Worm (Caenorhabditis elegans) whole organism, early embryonic: ENCODE results near the gene C41H7.9.

ENCODE experiments used
- ama-1 ChIP-seq: fragments of 150-350 bp; optimal IDR thresholded peaks from 2 replicates; lab custom pipeline; 2014
- flt-1 ChIP-seq: fragments of 200-800 bp; sonication (Bioruptor generic); IDR thresholded peaks from 2 replicates; pipeline ENCODE4 v1.3.6; 2022; ENCODE audit warnings: missing genetic modification characterization, missing compliant biosample characterization
- tbx-37 ChIP-seq: fragments of 200-800 bp; sonication (Bioruptor generic); conservative IDR thresholded peaks from 2 replicates; pipeline ENCODE4 v1.3.6; 2022; ENCODE audit warnings: missing genetic modification reagents, missing genetic modification characterization, missing compliant biosample characterization
- tra-4 ChIP-seq: sonication (generic microtip); optimal IDR thresholded peaks from 2 replicates; lab custom pipeline; 2017; ENCODE audit warnings: missing genetic modification characterization, missing compliant biosample characterization

- TF ChIP-seq ama-1 (no peak), flt-1 (no peak), tra-4 (tag; lab: Kevin White, UChicago) (no peak), tbx-37 (GFP tag; lab: Robert Waterston, UW) (no peak)
These were observed 35.4 kb downstream of the C41H7.9 start, which contains the start of gene nhr-88 for ce11 chrII:2976597-2976996.
